Worm (Caenorhabditis elegans): ENCODE results near the gene sart-3.

- TF ChIP-seq ztf-4 (tag; optimal IDR thresholded peaks at IDR 0.05), result no peak
- no peak for TF ChIP-seq lin-39 (tag; optimal IDR thresholded peaks at IDR 0.05)
- TF ChIP-seq snpc-4 (tag; optimal IDR thresholded peaks at IDR 0.05), result no peak
- TF ChIP-seq lir-3 (tag; optimal IDR thresholded peaks at IDR 0.05; ENCODE audit: poor library complexity), result no peak
Measured at ce11 chrIV:11332751-11333150, at the start of gene sart-3.

All from whole organism, L1 larva.